Worm (Caenorhabditis elegans): ENCODE results near the gene F36D4.6.

DNA sequence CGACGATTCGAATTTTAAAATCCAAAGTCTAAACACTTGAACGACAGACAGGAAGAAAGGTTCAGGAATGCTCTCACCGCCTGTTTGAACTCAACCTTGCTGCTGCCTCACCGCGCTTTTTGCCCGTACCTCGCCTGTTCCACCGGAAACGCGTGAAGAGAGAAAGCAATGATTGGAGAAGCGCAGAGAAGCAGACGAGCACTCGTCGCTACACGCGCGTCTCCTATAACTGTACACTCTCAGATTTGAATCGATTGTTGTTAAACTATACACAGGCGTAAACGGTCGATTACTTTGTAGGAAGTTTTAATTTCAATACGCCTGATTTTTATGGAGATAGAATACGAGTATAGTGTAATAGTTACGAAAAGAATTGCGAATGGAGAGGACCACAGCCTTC lies 2.5 kb downstream of the F36D4.6 start:
- TF ChIP-seq lin-35 (GFP tag; optimal IDR thresholded peaks at IDR 0.05) (no peak), nhr-90 (tag; optimal IDR thresholded peaks at IDR 0.05) (no peak), madf-6 (GFP tag; IDR thresholded peaks at IDR 0.05) (no peak), mcd-1 (GFP tag; IDR thresholded peaks at IDR 0.05) (no peak), tbx-9 (tag; optimal IDR thresholded peaks at IDR 0.05; ENCODE audit: borderline replicate concordance) (no peak), lir-1 (GFP tag; conservative IDR thresholded peaks at IDR 0.05) (no peak), nfya-1 (tag; optimal IDR thresholded peaks at IDR 0.05; ENCODE audit: borderline replicate concordance, insufficient read depth) (no peak)
